Fruit fly (Drosophila melanogaster): ENCODE measurements around the gene CG13685.

Gene CG13685

DNA sequence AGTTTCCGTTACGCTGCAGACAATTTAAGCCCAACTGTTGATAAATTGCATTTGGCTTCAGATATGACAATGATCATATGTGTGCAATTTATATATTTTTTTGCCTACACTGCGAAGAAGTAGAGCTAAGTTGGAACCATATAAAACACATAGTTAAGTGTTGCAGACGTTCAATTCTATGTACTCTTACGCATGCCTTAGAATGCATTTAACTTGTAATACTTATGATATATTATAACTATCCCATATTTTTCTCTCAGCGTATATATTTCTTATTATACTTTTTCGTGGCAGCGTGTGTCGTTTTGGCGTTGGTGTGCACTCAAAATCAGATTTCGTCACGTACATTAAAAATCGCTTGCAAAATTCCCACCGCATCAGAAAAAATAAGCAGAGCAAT, 36.2 kb downstream of the CG13685 start (continued):
- TF ChIP-seq so (GFP tag; IDR thresholded peaks at IDR 0.05) = peak; percentile 52; the same call in 1 of the 3 replicates
- peak; percentile 38 for TF ChIP-seq ind (GFP tag; optimal IDR thresholded peaks at IDR 0.05)
- TF ChIP-seq CG6272 (GFP tag; IDR thresholded peaks at IDR 0.05) = no peak
- no peak for TF ChIP-seq Stat92E (GFP tag; optimal IDR thresholded peaks at IDR 0.05)
- peak; percentile 55 for TF ChIP-seq Sox102F (GFP tag; optimal IDR thresholded peaks at IDR 0.05)
- peak; percentile 83 for TF ChIP-seq Drgx (GFP tag; IDR thresholded peaks at IDR 0.05)
- peak; percentile 36; the same call in 1 of the 2 replicates for TF ChIP-seq CG3847 (GFP tag; IDR thresholded peaks at IDR 0.05)
- TF ChIP-seq CG12071 (GFP tag; optimal IDR thresholded peaks at IDR 0.05) = peak; percentile 1
- no peak for TF ChIP-seq CG8290 (GFP tag; optimal IDR thresholded peaks at IDR 0.05)
- TF ChIP-seq CG8290 (tag; optimal IDR thresholded peaks at IDR 0.05) = peak in 1 of 2 experiments; percentile 38
- TF ChIP-seq psq (GFP tag; optimal IDR thresholded peaks at IDR 0.05) = no peak
- TF ChIP-seq CG5953 (GFP tag; IDR thresholded peaks at IDR 0.05) = no peak
- no peak for TF ChIP-seq Kr (GFP tag; optimal IDR thresholded peaks at IDR 0.05)
- peak; percentile 14 for TF ChIP-seq CG13424 (tag; optimal IDR thresholded peaks at IDR 0.05)
- no peak for TF ChIP-seq PHDP (tag; optimal IDR thresholded peaks at IDR 0.05)
- TF ChIP-seq Xrp1 (GFP tag; IDR thresholded peaks at IDR 0.05) = peak; percentile 19; the same call in 1 of the 2 replicates
- TF ChIP-seq Max (GFP tag; optimal IDR thresholded peaks at IDR 0.05) = peak; percentile 8
- TF ChIP-seq CG10366 (GFP tag; IDR thresholded peaks at IDR 0.05) = peak; percentile 33; the same call in 1 of the 2 replicates
- TF ChIP-seq gce (GFP tag; IDR thresholded peaks at IDR 0.05) = no peak
- TF ChIP-seq Oli (tag; optimal IDR thresholded peaks at IDR 0.05) = peak; percentile 54
- peak in 1 of 2 experiments; percentile 20 for TF ChIP-seq bsh (GFP tag; optimal IDR thresholded peaks at IDR 0.05)
- no peak for TF ChIP-seq zfh2 (GFP tag; optimal IDR thresholded peaks at IDR 0.05)
- peak; percentile 60; the same call in 1 of the 2 replicates for TF ChIP-seq Rfx (GFP tag; IDR thresholded peaks at IDR 0.05)
- no peak for TF ChIP-seq CG1603 (tag; optimal IDR thresholded peaks at IDR 0.05)
- peak; percentile 42 for TF ChIP-seq CG2120 (GFP tag; optimal IDR thresholded peaks at IDR 0.05)
- 0 out of 2 replicates have a peak, but pooled peaks have one; percentile 27 for TF ChIP-seq CG4730 (GFP tag; IDR thresholded peaks at IDR 0.05)
- no peak for TF ChIP-seq nerfin-1 (tag; optimal IDR thresholded peaks at IDR 0.05)
- TF ChIP-seq mam (GFP tag; optimal IDR thresholded peaks at IDR 0.05) = peak; percentile 17
- no peak for TF ChIP-seq CG17385 (GFP tag; optimal IDR thresholded peaks at IDR 0.05)
- no peak for TF ChIP-seq inv (GFP tag; IDR thresholded peaks at IDR 0.05; ENCODE audit: partially characterized antibody)
- TF ChIP-seq cas (GFP tag; IDR thresholded peaks at IDR 0.05) = no peak
- TF ChIP-seq CG7745 (tag; optimal IDR thresholded peaks at IDR 0.05) = no peak
- TF ChIP-seq Dad (GFP tag; optimal IDR thresholded peaks at IDR 0.05) = no peak
- TF ChIP-seq BtbVII (GFP tag; optimal IDR thresholded peaks at IDR 0.05) = peak; percentile 6
- TF ChIP-seq Hr3 (GFP tag; optimal IDR thresholded peaks at IDR 0.05) = peak; percentile 5
- no peak; the same call in 1 of the 2 replicates for TF ChIP-seq Ptx1 (GFP tag; IDR thresholded peaks at IDR 0.05)
- peak; percentile 47 for TF ChIP-seq CG7839 (tag; optimal IDR thresholded peaks at IDR 0.05)
- TF ChIP-seq tap (tag; optimal IDR thresholded peaks at IDR 0.05) = peak; percentile 16
- no peak for TF ChIP-seq CG12391 (tag; optimal IDR thresholded peaks at IDR 0.05)
- peak; percentile 38 for TF ChIP-seq Xbp1 (GFP tag; optimal IDR thresholded peaks at IDR 0.05)
- no peak for TF ChIP-seq amos (GFP tag; IDR thresholded peaks at IDR 0.05; ENCODE audit: partially characterized antibody)
- TF ChIP-seq Ssrp (tag; optimal IDR thresholded peaks at IDR 0.05) = peak; percentile 3
- TF ChIP-seq CG10654 (GFP tag; optimal IDR thresholded peaks at IDR 0.05) = peak; percentile 8
- TF ChIP-seq dmrt99B (tag; optimal IDR thresholded peaks at IDR 0.05) = peak; percentile 55
- no peak for TF ChIP-seq disco-r (GFP tag; optimal IDR thresholded peaks at IDR 0.05)
- peak in 1 of 2 experiments; percentile 35 for TF ChIP-seq dpn (GFP tag; optimal IDR thresholded peaks at IDR 0.05)
- TF ChIP-seq ftz-f1 (GFP tag; optimal IDR thresholded peaks at IDR 0.05) = no peak
- TF ChIP-seq CG3281 (GFP tag; optimal IDR thresholded peaks at IDR 0.05) = peak; percentile 4
- TF ChIP-seq slou (GFP tag; optimal IDR thresholded peaks at IDR 0.05) = no peak
- TF ChIP-seq maf-S (GFP tag; optimal IDR thresholded peaks at IDR 0.05) = no peak
- TF ChIP-seq hth (optimal IDR thresholded peaks at IDR 0.05) = no peak
